Worm (Caenorhabditis elegans) whole organism, L2 larva: ENCODE data around the gene fbxl-1.

Experiments used
- C34F6.9 ChIP-seq: fragments of 150-350 bp; optimal IDR thresholded peaks from 2 replicates; lab custom pipeline; 2014; ENCODE audit warnings: missing biosample characterization, missing genetic modification characterization
- F13H6.1 ChIP-seq: sonication (generic microtip); optimal IDR thresholded peaks from 2 replicates; lab custom pipeline; 2016; ENCODE audit warnings: missing genetic modification characterization, missing compliant biosample characterization
- R02D3.7 ChIP-seq: fragments of 150-350 bp; optimal IDR thresholded peaks from 2 replicates; lab custom pipeline; 2014; ENCODE audit warnings: missing biosample characterization, missing genetic modification characterization
- ZK546.5 ChIP-seq: sonication (generic microtip); optimal IDR thresholded peaks from 2 replicates; lab custom pipeline; 2017; ENCODE audit warnings: missing biosample characterization, missing genetic modification characterization
- alr-1 ChIP-seq: fragments of 150-350 bp; optimal IDR thresholded peaks from 2 replicates; lab custom pipeline; 2014; ENCODE audit warnings: missing biosample characterization, missing genetic modification characterization
- aly-2 ChIP-seq: fragments of 150-350 bp; optimal IDR thresholded peaks from 2 replicates; lab custom pipeline; 2014; ENCODE audit warnings: missing biosample characterization, missing genetic modification characterization
- blmp-1 ChIP-seq: sonication (generic microtip); optimal IDR thresholded peaks from 2 replicates; lab custom pipeline; 2017; ENCODE audit warnings: missing genetic modification characterization, mild to moderate bottlenecking, missing compliant biosample characterization, antibody characterized with exemption, moderate library complexity; ENCODE audit not compliant: insufficient read depth
- ceh-16 ChIP-seq: fragments of 150-350 bp; optimal IDR thresholded peaks from 2 replicates; lab custom pipeline; 2014; ENCODE audit warnings: missing biosample characterization, missing genetic modification characterization
- egl-27 ChIP-seq: sonication (generic microtip); optimal IDR thresholded peaks from 3 replicates; lab custom pipeline; 2017; ENCODE audit warnings: missing biosample characterization, missing genetic modification reagents, missing genetic modification characterization
- elt-1 ChIP-seq: fragments of 150-350 bp; optimal IDR thresholded peaks from 2 replicates; lab custom pipeline; 2014; ENCODE audit warnings: missing biosample characterization, missing genetic modification characterization
- elt-3 ChIP-seq: sonication (generic microtip); optimal IDR thresholded peaks from 2 replicates; lab custom pipeline; 2017; ENCODE audit warnings: missing biosample characterization, missing genetic modification characterization
- gmeb-1 ChIP-seq: fragments of 150-350 bp; optimal IDR thresholded peaks from 2 replicates; lab custom pipeline; 2014; ENCODE audit warnings: missing biosample characterization, missing genetic modification characterization
- lin-11 ChIP-seq: fragments of 150-350 bp; sonication (generic microtip); optimal IDR thresholded peaks from 2 replicates; lab custom pipeline; 2014; ENCODE audit warnings: missing biosample characterization, missing genetic modification characterization, inconsistent platforms, mixed read lengths
- lin-13 ChIP-seq: fragments of 150-350 bp; optimal IDR thresholded peaks from 2 replicates; lab custom pipeline; 2014; ENCODE audit warnings: missing biosample characterization, missing genetic modification reagents, missing genetic modification characterization
- lin-39 ChIP-seq: fragments of 150-350 bp; optimal IDR thresholded peaks from 2 replicates; lab custom pipeline; 2014; ENCODE audit warnings: missing biosample characterization, missing genetic modification reagents, missing genetic modification characterization
- lsy-2 ChIP-seq, 2 experiments: fragments of 150-350 bp in 1 of 2; sonication (generic microtip) in 1 of 2; optimal IDR thresholded peaks; 2 replicates each; lab custom pipeline; 2014 to 2017; ENCODE audit warnings: missing biosample characterization in 2 of 2, missing genetic modification characterization in 2 of 2
- mbf-1 ChIP-seq: sonication (generic microtip); optimal IDR thresholded peaks from 2 replicates; lab custom pipeline; 2017; ENCODE audit warnings: missing biosample characterization, missing genetic modification characterization
- nhr-10 ChIP-seq: sonication (generic microtip); optimal IDR thresholded peaks from 2 replicates; lab custom pipeline; 2017; ENCODE audit warnings: missing biosample characterization, missing genetic modification characterization
- nhr-11 ChIP-seq: fragments of 150-350 bp; optimal IDR thresholded peaks from 2 replicates; lab custom pipeline; 2014; ENCODE audit warnings: missing biosample characterization, missing genetic modification characterization
- nhr-12 ChIP-seq: fragments of 150-350 bp; optimal IDR thresholded peaks from 2 replicates; lab custom pipeline; 2014; ENCODE audit warnings: missing biosample characterization, missing genetic modification characterization
- nhr-129 ChIP-seq: fragments of 150-350 bp; optimal IDR thresholded peaks from 2 replicates; lab custom pipeline; 2014; ENCODE audit warnings: missing biosample characterization, missing genetic modification characterization
- nhr-23 ChIP-seq: fragments of 150-350 bp; optimal IDR thresholded peaks from 2 replicates; lab custom pipeline; 2014; ENCODE audit warnings: missing biosample characterization, missing genetic modification reagents, missing genetic modification characterization
- nhr-25 ChIP-seq: fragments of 150-350 bp; sonication (generic microtip); optimal IDR thresholded peaks from 3 replicates; lab custom pipeline; 2014; ENCODE audit warnings: missing biosample characterization, missing genetic modification characterization
- nhr-77 ChIP-seq: fragments of 150-350 bp; optimal IDR thresholded peaks from 2 replicates; lab custom pipeline; 2014; ENCODE audit warnings: missing biosample characterization, missing genetic modification characterization
- peb-1 ChIP-seq: fragments of 150-350 bp; optimal IDR thresholded peaks from 2 replicates; lab custom pipeline; 2014; ENCODE audit warnings: missing biosample characterization, missing genetic modification characterization
- sem-4 ChIP-seq: fragments of 150-350 bp; optimal IDR thresholded peaks from 2 replicates; lab custom pipeline; 2014; ENCODE audit warnings: missing biosample characterization, missing genetic modification reagents, missing genetic modification characterization
- skn-1 ChIP-seq: sonication (generic microtip); optimal IDR thresholded peaks from 2 replicates; lab custom pipeline; 2017; ENCODE audit warnings: missing biosample characterization, missing genetic modification characterization
- sma-3 ChIP-seq: sonication (generic microtip); optimal IDR thresholded peaks from 2 replicates; lab custom pipeline; 2016; ENCODE audit warnings: missing genetic modification reagents, missing genetic modification characterization, missing compliant biosample characterization
- sma-9 ChIP-seq, 2 experiments: fragments of 150-350 bp in 1 of 2; sonication (generic microtip) in 1 of 2; optimal IDR thresholded peaks; 2 replicates each; lab custom pipeline; 2014 to 2016; ENCODE audit warnings: missing genetic modification characterization in 2 of 2, mild to moderate bottlenecking in 1 of 2, missing biosample characterization in 1 of 2, missing compliant biosample characterization in 1 of 2, missing genetic modification reagents in 1 of 2, moderate library complexity in 1 of 2
- unc-39 ChIP-seq: fragments of 150-350 bp; optimal IDR thresholded peaks from 2 replicates; lab custom pipeline; 2014; ENCODE audit warnings: missing biosample characterization, missing genetic modification characterization
- unc-55 ChIP-seq: fragments of 150-350 bp; sonication (generic microtip); optimal IDR thresholded peaks from 3 replicates; lab custom pipeline; 2014; ENCODE audit warnings: missing biosample characterization, missing genetic modification reagents, missing genetic modification characterization
- unc-62 ChIP-seq: fragments of 150-350 bp; optimal IDR thresholded peaks from 2 replicates; lab custom pipeline; 2014; ENCODE audit warnings: missing biosample characterization, missing genetic modification reagents, missing genetic modification characterization
- ztf-1 ChIP-seq: fragments of 200-800 bp; sonication (Bioruptor generic); conservative IDR thresholded peaks from 2 replicates; pipeline ENCODE4 v1.3.6; 2022; ENCODE audit warnings: missing genetic modification characterization, missing compliant biosample characterization
- ztf-11 ChIP-seq: sonication (generic microtip); optimal IDR thresholded peaks from 2 replicates; lab custom pipeline; 2017; ENCODE audit warnings: missing biosample characterization, missing genetic modification characterization
- ztf-4 ChIP-seq: fragments of 150-350 bp; optimal IDR thresholded peaks from 2 replicates; lab custom pipeline; 2014; ENCODE audit warnings: missing biosample characterization, missing genetic modification characterization

The fbxl-1 gene

DNA sequence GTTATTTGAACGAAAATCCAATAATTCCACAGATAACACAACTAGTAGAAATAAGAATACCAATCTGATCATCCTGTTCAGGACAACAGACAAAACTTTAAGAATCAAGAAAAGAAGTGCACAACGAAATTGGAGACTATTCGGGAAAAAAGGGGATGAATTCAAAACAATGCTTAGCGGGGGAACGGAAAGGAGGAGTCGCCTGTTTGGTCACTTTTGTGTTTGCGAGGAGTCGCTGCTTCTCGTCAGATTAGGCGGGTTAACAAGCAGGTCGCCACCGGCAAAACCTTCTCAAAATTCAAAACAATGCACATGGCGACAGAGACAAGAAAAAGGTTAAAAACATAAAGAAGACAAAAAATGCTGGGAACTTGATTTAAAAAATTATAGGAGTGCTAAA is 17.9 kb upstream of the fbxl-1 start, which contains the start of gene C30A5.10:
Gene C30A5.10 (minus strand): TSS at position 101 of the 400 bp plus-strand sequence.
- TF ChIP-seq egl-27 (tag; lab: Kevin White, UChicago) (no peak), ztf-11 (tag; lab: Kevin White, UChicago) (no peak), sma-3 (no peak), nhr-23 (tag; lab: Kevin White, UChicago) (no peak), peb-1 (tag; lab: Kevin White, UChicago) (no peak), nhr-25 (tag; lab: Kevin White, UChicago) (no peak), aly-2 (tag; lab: Kevin White, UChicago) (no peak), blmp-1 (tag; lab: Kevin White, UChicago) (no peak), lin-39 (tag; lab: Kevin White, UChicago) (no peak), elt-3 (tag; lab: Kevin White, UChicago) (no peak), ztf-1 (GFP tag; lab: Robert Waterston, UW) (no peak)

DNA sequence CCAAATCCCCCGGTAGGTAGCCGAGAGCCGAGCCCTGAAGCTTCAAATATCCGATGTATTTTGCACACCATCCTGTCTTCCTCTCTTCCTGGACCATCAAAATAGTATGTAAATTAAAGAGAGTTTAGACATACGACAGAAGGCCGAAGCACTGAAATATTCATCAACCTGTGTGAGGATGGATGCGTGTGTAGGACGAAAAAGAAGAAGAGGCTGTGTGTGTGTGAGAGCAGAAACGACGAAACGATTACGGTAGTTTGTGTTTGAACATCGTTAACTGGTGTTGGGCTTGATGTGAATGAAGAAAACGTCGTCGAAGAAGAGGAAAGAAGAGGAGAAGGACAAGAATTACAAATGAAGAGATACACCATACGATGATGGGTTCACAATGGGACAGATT is 16.1 kb upstream of the fbxl-1 start:
- no peak for TF ChIP-seq lin-11
- peak; percentile 49 for TF ChIP-seq unc-55 (GFP tag; lab: Kevin White, UChicago)
- TF ChIP-seq sma-3, result no peak
- no peak for TF ChIP-seq F13H6.1 (tag; lab: Kevin White, UChicago)
- no peak for TF ChIP-seq peb-1 (tag; lab: Kevin White, UChicago)
- no peak for TF ChIP-seq unc-39 (tag; lab: Kevin White, UChicago)
- no peak for TF ChIP-seq alr-1 (tag; lab: Kevin White, UChicago)
- TF ChIP-seq lsy-2 (tag; optimal IDR thresholded peaks at IDR 0.05; lab: Kevin White, UChicago), result peak in 1 of 2 experiments; percentile 54
- no peak for TF ChIP-seq ZK546.5 (tag; lab: Kevin White, UChicago)
- no peak for TF ChIP-seq blmp-1 (tag; lab: Kevin White, UChicago)
- TF ChIP-seq nhr-129 (tag; lab: Kevin White, UChicago), result peak; percentile 14
- no peak for TF ChIP-seq skn-1 (tag; lab: Kevin White, UChicago)
- TF ChIP-seq egl-27 (tag; lab: Kevin White, UChicago), result no peak
- peak; percentile 17 for TF ChIP-seq C34F6.9 (tag; lab: Kevin White, UChicago)
- TF ChIP-seq R02D3.7 (tag; lab: Kevin White, UChicago), result no peak
- no peak for TF ChIP-seq nhr-10 (tag; lab: Kevin White, UChicago)
- TF ChIP-seq sem-4, result no peak
- no peak for TF ChIP-seq lin-39 (tag; lab: Kevin White, UChicago)
- no peak for TF ChIP-seq ztf-1 (GFP tag; lab: Robert Waterston, UW)
- TF ChIP-seq unc-62 (GFP tag; lab: Kevin White, UChicago), result no peak
- TF ChIP-seq ztf-4, result no peak
- no peak for TF ChIP-seq elt-3 (tag; lab: Kevin White, UChicago)
- TF ChIP-seq, all 48 proteins: peak for 4

DNA sequence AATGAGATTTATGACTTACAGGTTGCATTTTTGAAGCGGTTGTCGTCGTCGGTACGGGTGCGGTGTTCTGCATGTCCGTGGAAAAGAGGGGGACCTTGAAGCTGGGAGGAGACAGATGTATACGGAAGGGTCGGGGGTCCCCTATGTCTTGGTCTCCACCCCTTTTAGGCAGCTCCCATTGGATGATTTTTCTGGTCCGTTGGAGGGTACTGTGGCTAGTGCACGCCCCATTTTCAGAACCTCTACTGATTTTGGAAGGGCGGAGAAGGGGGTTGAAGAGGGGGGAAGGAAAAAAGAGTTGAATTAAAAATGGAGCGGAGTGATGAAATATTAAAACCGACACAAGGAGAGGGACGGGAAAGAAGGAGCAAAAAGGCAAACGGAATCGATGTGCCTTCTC is 11.4 kb upstream of the fbxl-1 start, which contains the start of gene unc-86:
Gene unc-86 (minus strand): TSS at position 113 of the 400 bp plus-strand sequence.
- TF ChIP-seq mbf-1 (tag; lab: Kevin White, UChicago) (no peak), unc-55 (GFP tag; lab: Kevin White, UChicago) (peak; percentile 4), sma-9 (GFP tag; optimal IDR thresholded peaks at IDR 0.05; lab: Kevin White, UChicago) (no peak), sma-9 (tag; optimal IDR thresholded peaks at IDR 0.05; lab: Kevin White, UChicago) (no peak)

DNA sequence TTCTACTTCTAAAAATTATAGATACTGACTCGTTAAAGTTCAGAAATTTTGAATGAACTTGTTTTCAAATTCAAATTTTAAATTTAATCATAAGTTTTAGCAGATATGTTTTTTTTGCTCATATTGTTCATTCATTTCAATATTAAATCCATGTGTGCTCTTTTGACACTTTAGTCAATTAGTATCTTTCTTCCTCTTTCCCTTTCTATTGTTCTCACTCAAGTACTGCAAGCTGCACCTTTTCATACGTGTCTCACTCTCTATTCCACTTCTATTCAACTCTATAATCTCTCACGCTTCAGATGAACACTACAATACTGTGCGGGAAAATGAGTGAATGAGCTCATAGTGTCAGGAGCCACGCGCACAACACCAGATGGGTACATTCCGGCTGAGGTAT is 9.7 kb upstream of the fbxl-1 start, which contains the start of gene C30A5.16:
Gene C30A5.16 (plus strand): TSS at position 301 of the 400 bp plus-strand sequence.
- TF ChIP-seq C34F6.9 (tag; lab: Kevin White, UChicago) (no peak), lsy-2 (tag; optimal IDR thresholded peaks at IDR 0.05; lab: Kevin White, UChicago) (no peak), elt-1 (tag; lab: Kevin White, UChicago) (no peak), R02D3.7 (tag; lab: Kevin White, UChicago) (no peak), lin-13 (no peak), F13H6.1 (tag; lab: Kevin White, UChicago) (no peak), sem-4 (no peak), nhr-12 (tag; lab: Kevin White, UChicago) (no peak)

DNA sequence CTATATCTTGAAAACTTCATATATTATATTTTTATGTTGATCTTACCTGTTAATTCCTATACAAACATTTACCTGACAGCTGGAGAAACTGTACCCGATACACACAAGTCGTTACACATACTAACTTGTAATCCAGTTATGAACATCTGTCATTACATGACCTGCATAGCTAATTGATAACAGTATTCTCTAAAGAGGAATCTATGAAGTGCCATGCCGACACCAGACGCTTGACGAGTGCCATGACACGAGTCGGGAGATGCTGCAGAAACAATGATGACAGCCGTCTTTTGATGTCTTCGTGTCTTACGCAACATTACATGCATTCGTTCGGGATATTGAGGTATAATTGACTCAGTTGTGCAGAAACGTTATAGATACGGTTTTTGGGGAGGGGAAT is 7.5 kb upstream of the fbxl-1 start:
- TF ChIP-seq lin-39 (tag; lab: Kevin White, UChicago) (no peak), elt-1 (tag; lab: Kevin White, UChicago) (no peak), aly-2 (tag; lab: Kevin White, UChicago) (no peak), nhr-10 (tag; lab: Kevin White, UChicago) (no peak), unc-39 (tag; lab: Kevin White, UChicago) (no peak), gmeb-1 (tag; lab: Kevin White, UChicago) (no peak), unc-62 (GFP tag; lab: Kevin White, UChicago) (no peak), nhr-11 (tag; lab: Kevin White, UChicago) (no peak), mbf-1 (tag; lab: Kevin White, UChicago) (no peak), skn-1 (tag; lab: Kevin White, UChicago) (no peak), sma-9 (GFP tag; optimal IDR thresholded peaks at IDR 0.05; lab: Kevin White, UChicago) (no peak), sma-9 (tag; optimal IDR thresholded peaks at IDR 0.05; lab: Kevin White, UChicago) (no peak), nhr-77 (tag; lab: Kevin White, UChicago) (no peak), ceh-16 (no peak), ztf-1 (GFP tag; lab: Robert Waterston, UW) (no peak)
- TF ChIP-seq, all 48 proteins: peak for 0
